Worm (Caenorhabditis elegans): ENCODE results near the gene K05F1.10.

Gene K05F1.10

ce11 chrII:5819655-5820054, 14.4 kb upstream of the K05F1.10 start (continued):
- TF ChIP-seq pag-3 (tag; optimal IDR thresholded peaks at IDR 0.05; ENCODE audit: borderline replicate concordance, insufficient read depth) (no peak), ceh-88 (GFP tag; IDR thresholded peaks at IDR 0.05) (no peak), rnt-1 (tag; optimal IDR thresholded peaks at IDR 0.05) (peak; percentile 82), swsn-7 (tag; optimal IDR thresholded peaks at IDR 0.05) (peak; percentile 32), nhr-77 (tag; optimal IDR thresholded peaks at IDR 0.05) (no peak), tlp-1 (tag; optimal IDR thresholded peaks at IDR 0.05) (no peak), jun-1 (tag; optimal IDR thresholded peaks at IDR 0.05) (no peak), ceh-8 (GFP tag; optimal IDR thresholded peaks at IDR 0.05) (no peak), mab-9 (GFP tag; IDR thresholded peaks at IDR 0.05) (no peak), fkh-4 (tag; optimal IDR thresholded peaks at IDR 0.05; ENCODE audit: borderline replicate concordance) (no peak), unc-130 (tag; optimal IDR thresholded peaks at IDR 0.05) (no peak), pax-3 (tag; optimal IDR thresholded peaks at IDR 0.05) (no peak), hpl-2 (GFP tag; optimal IDR thresholded peaks at IDR 0.05) (no peak), lin-13 (GFP tag; optimal IDR thresholded peaks at IDR 0.05) (peak; percentile 12), fkh-10 (GFP tag; optimal IDR thresholded peaks at IDR 0.05) (no peak), efl-1 (optimal IDR thresholded peaks at IDR 0.05) (peak; percentile 76 to 77), efl-1 (GFP tag; optimal IDR thresholded peaks at IDR 0.05 in 1 of 2) (peak; percentile 69 to 96), blmp-1 (tag; optimal IDR thresholded peaks at IDR 0.05) (no peak), elt-2 (tag; optimal IDR thresholded peaks at IDR 0.05) (peak; percentile 28), nhr-20 (tag; optimal IDR thresholded peaks at IDR 0.05) (no peak), zag-1 (tag; optimal IDR thresholded peaks at IDR 0.05) (no peak), ceh-82 (tag; optimal IDR thresholded peaks at IDR 0.05) (no peak), lir-3 (tag; optimal IDR thresholded peaks at IDR 0.05; ENCODE audit: poor library complexity) (peak; percentile 77), fkh-8 (tag; optimal IDR thresholded peaks at IDR 0.05) (no peak), mef-2 (tag; optimal IDR thresholded peaks at IDR 0.05) (no peak), F16B12.6 (tag; optimal IDR thresholded peaks at IDR 0.05) (no peak), nhr-84 (tag; optimal IDR thresholded peaks at IDR 0.05) (no peak), ceh-63 (GFP tag; optimal IDR thresholded peaks at IDR 0.05) (no peak), lsy-2 (tag; optimal IDR thresholded peaks at IDR 0.05) (peak in 1 of 2 experiments; percentile 40), ztf-11 (tag; optimal IDR thresholded peaks at IDR 0.05) (peak in 1 of 2 experiments; percentile 60), unc-98 (GFP tag; IDR thresholded peaks at IDR 0.05) (no peak), nhr-12 (tag; optimal IDR thresholded peaks at IDR 0.05) (no peak), nhr-237 (tag; optimal IDR thresholded peaks at IDR 0.05) (no peak), hlh-4 (tag; optimal IDR thresholded peaks at IDR 0.05) (no peak), hlh-17 (GFP tag; optimal IDR thresholded peaks at IDR 0.05; ENCODE audit: borderline replicate concordance) (no peak), nhr-76 (tag; optimal IDR thresholded peaks at IDR 0.05) (no peak)

- TF ChIP-seq dsc-1 (tag; optimal IDR thresholded peaks at IDR 0.05): no peak
These were observed 13.0 kb upstream of the K05F1.10 start, which contains the start of gene ZK1248.4 for ce11 chrII:5818298-5818697. TSS of gene ZK1248.4 (plus strand) at chrII:5818598.

ce11 chrII:5816346-5816745, 11.1 kb upstream of the K05F1.10 start, which contains the start of gene ZK1248.20:
TSS of gene ZK1248.20 (plus strand) at chrII:5816646.
- TF ChIP-seq nhr-19 (GFP tag; conservative IDR thresholded peaks at IDR 0.05): no peak
- no peak for TF ChIP-seq tbx-2 (tag; optimal IDR thresholded peaks at IDR 0.05)
- TF ChIP-seq fkh-4 (tag; optimal IDR thresholded peaks at IDR 0.05; ENCODE audit: borderline replicate concordance): no peak
- no peak for TF ChIP-seq elt-3 (tag; optimal IDR thresholded peaks at IDR 0.05)
- no peak for TF ChIP-seq nhr-11 (tag; optimal IDR thresholded peaks at IDR 0.05)
- TF ChIP-seq lin-13 (GFP tag; optimal IDR thresholded peaks at IDR 0.05): no peak
- TF ChIP-seq unc-98 (GFP tag; IDR thresholded peaks at IDR 0.05): no peak
- no peak for TF ChIP-seq aha-1 (tag; optimal IDR thresholded peaks at IDR 0.05)
- TF ChIP-seq efl-3 (GFP tag; optimal IDR thresholded peaks at IDR 0.05): no peak
- no peak for TF ChIP-seq elt-2 (tag; optimal IDR thresholded peaks at IDR 0.05)
- TF ChIP-seq egl-13 (tag; optimal IDR thresholded peaks at IDR 0.05): no peak
- TF ChIP-seq unc-86 (tag; optimal IDR thresholded peaks at IDR 0.05): no peak
- TF ChIP-seq dsc-1 (tag; optimal IDR thresholded peaks at IDR 0.05): no peak
- no peak for TF ChIP-seq F16B12.6 (tag; optimal IDR thresholded peaks at IDR 0.05)
- TF ChIP-seq dpl-1 (GFP tag; optimal IDR thresholded peaks at IDR 0.05): no peak
- TF ChIP-seq ceh-90 (tag; optimal IDR thresholded peaks at IDR 0.05): no peak

All from whole organism, L1 larva.